Fruit fly (Drosophila melanogaster): ENCODE results near the gene Ubc2.

Ubc2 gene

DNA sequence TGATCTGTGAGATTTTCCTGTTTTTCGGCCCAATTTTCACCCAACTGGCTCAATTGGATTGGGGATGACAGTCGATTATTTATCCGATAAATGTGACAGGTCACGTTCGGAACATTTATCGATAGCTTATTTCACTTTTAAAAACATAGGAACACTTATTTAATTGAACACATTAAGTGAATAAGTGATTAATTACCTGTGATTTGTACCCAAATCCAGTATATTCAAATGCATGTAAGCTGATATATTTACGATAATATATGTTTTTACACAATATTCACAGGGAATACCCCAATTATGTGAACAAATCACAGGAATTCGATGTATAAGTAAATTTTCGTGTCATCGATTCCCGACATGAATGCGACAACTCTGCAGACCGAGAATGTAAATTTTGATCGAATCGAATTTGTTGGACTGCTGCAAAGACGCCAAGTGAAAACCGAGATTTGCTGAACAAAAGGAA, 35.4 kb downstream of the Ubc2 start, which contains the start of the genes EMC3 and Dpy-30L1 (continued):
- TF ChIP-seq dac (GFP tag; optimal IDR thresholded peaks at IDR 0.05) (no peak), CG11762 (GFP tag; optimal IDR thresholded peaks at IDR 0.05; ENCODE audit: insufficient read depth) (peak; percentile 19), Hr4 (GFP tag; optimal IDR thresholded peaks at IDR 0.05) (peak; percentile 55), vri (GFP tag; optimal IDR thresholded peaks at IDR 0.05) (no peak), CG11902 (GFP tag; optimal IDR thresholded peaks at IDR 0.05) (no peak), Gug (GFP tag; IDR thresholded peaks at IDR 0.05) (no peak), Ets21C (GFP tag; optimal IDR thresholded peaks at IDR 0.05) (peak; percentile 46), salr (GFP tag; optimal IDR thresholded peaks at IDR 0.05) (no peak), Met (GFP tag; optimal IDR thresholded peaks at IDR 0.05) (no peak), CG6854 (GFP tag; optimal IDR thresholded peaks at IDR 0.05) (no peak), topi (GFP tag; optimal IDR thresholded peaks at IDR 0.05) (peak; percentile 50), CG31627 (GFP tag; optimal IDR thresholded peaks at IDR 0.05) (peak; percentile 64)

- TF ChIP-seq lz (GFP tag; optimal IDR thresholded peaks at IDR 0.05) = no peak
- TF ChIP-seq acj6 (GFP tag; optimal IDR thresholded peaks at IDR 0.05) = no peak
- no peak for TF ChIP-seq Hr39 (GFP tag; optimal IDR thresholded peaks at IDR 0.05)
- no peak for TF ChIP-seq CG3032 (tag; optimal IDR thresholded peaks at IDR 0.05)
- no peak for TF ChIP-seq Met (GFP tag; optimal IDR thresholded peaks at IDR 0.05)
- TF ChIP-seq Hr4 (GFP tag; optimal IDR thresholded peaks at IDR 0.05) = no peak
- TF ChIP-seq CG11902 (GFP tag; optimal IDR thresholded peaks at IDR 0.05) = no peak
- TF ChIP-seq Blimp-1 (GFP tag; optimal IDR thresholded peaks at IDR 0.05) = no peak
- no peak for TF ChIP-seq CG6792 (GFP tag; optimal IDR thresholded peaks at IDR 0.05)
These were observed 37.9 kb downstream of the Ubc2 start, which contains the start of gene CG17118 for dm6 chr2L:10729955-10730354. TSS of gene CG17118 (plus strand) at chr2L:10730255.

DNA sequence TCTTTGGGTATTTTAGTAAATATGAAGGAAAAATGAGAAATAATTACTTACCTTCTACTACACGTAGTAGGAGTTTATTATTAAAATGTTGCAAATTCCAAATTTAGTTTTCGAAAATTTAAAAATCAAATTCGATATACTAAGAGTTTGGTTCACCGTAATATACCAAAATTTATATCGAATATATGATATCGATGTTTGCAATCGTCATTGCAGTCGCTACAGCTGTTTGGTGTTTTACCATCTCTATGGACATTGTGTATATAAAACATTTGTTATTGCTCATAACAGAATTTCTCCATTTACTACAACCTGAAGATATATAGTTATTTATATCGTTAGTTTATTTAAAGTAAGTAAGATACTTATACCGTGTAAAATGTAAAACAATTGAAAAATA, 39.1 kb downstream of the Ubc2 start, which contains the start of gene CG6443:
CG6443 (plus strand) TSS at position 228 of the 400 bp plus-strand sequence.
- TF ChIP-seq eg (GFP tag; IDR thresholded peaks at IDR 0.05) (no peak), Sox15 (GFP tag; optimal IDR thresholded peaks at IDR 0.05) (no peak), Hr38 (GFP tag; optimal IDR thresholded peaks at IDR 0.05) (no peak)

DNA sequence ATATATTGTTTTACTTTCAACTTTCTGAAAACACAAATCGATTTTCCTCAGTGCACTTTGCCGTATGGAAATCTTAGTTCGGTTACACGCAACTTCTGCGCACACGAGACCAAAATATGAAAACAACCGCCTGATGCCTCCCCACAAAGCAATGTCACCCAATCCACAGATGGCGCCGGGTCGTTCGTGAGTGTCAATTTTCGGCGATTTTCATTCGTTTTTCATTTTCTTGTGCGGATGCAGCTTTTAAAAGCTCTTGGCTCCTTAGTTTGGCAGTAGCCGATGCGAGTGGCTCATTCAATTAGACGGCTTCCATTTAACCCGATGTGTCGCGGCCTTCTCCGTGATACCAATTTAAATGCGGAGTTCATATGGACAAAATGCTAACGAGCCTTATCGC, 43.9 kb downstream of the Ubc2 start, which contains the start of gene CG6431:
CG6431 (plus strand) TSS at position 301 of the 400 bp plus-strand sequence.
- TF ChIP-seq pdm3 (GFP tag; optimal IDR thresholded peaks at IDR 0.05) (no peak), achi (GFP tag; optimal IDR thresholded peaks at IDR 0.05) (no peak), dsx (GFP tag; optimal IDR thresholded peaks at IDR 0.05; ENCODE audit: poor library complexity, severe bottlenecking) (no peak), Hr38 (GFP tag; optimal IDR thresholded peaks at IDR 0.05) (no peak), Eip78C (GFP tag) (no peak), Sox14 (GFP tag; optimal IDR thresholded peaks at IDR 0.05) (no peak), CG1621 (tag; optimal IDR thresholded peaks at IDR 0.05) (no peak), Sox102F (GFP tag; optimal IDR thresholded peaks at IDR 0.05) (no peak)

DNA sequence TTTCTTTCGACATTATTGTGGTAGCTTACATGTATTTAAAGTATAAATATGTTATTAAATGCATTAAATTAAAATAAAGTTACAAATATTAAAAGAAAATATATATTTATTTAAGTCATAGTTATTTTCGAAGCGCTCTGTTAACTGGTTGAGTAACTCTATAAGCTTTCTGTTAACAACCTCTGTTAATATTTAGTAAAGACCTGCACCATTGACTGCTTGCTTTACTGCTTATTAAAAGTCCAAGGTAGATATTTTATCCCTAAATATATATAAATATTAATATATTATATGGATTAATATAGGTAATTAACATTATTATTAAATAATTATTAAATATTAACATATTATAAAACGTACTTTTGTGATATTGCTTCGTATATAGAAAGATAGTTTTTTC, 46.3 kb downstream of the Ubc2 start:
- no peak for TF ChIP-seq CG11294 (GFP tag; IDR thresholded peaks at IDR 0.05)
- no peak for TF ChIP-seq Blimp-1 (GFP tag; optimal IDR thresholded peaks at IDR 0.05)
- no peak for TF ChIP-seq CG8632 (GFP tag; optimal IDR thresholded peaks at IDR 0.05)
- TF ChIP-seq fd85E (GFP tag; optimal IDR thresholded peaks at IDR 0.05) = no peak
- TF ChIP-seq Ets96B (tag; optimal IDR thresholded peaks at IDR 0.05) = no peak
- no peak for TF ChIP-seq CG11902 (GFP tag; optimal IDR thresholded peaks at IDR 0.05)
- no peak for TF ChIP-seq svp (GFP tag)
- TF ChIP-seq CG34406 (GFP tag; optimal IDR thresholded peaks at IDR 0.05) = no peak
- no peak for TF ChIP-seq Gug (GFP tag; IDR thresholded peaks at IDR 0.05)
- no peak for TF ChIP-seq CG9139 (GFP tag; optimal IDR thresholded peaks at IDR 0.05)
- TF ChIP-seq spab (GFP tag; optimal IDR thresholded peaks at IDR 0.05) = no peak
- no peak for TF ChIP-seq esn (GFP tag; optimal IDR thresholded peaks at IDR 0.05)
- TF ChIP-seq achi (GFP tag; optimal IDR thresholded peaks at IDR 0.05) = no peak
- TF ChIP-seq CG4318 (GFP tag; optimal IDR thresholded peaks at IDR 0.05) = no peak
- TF ChIP-seq net (GFP tag; optimal IDR thresholded peaks at IDR 0.05) = no peak
- no peak for TF ChIP-seq CG10631 (GFP tag; optimal IDR thresholded peaks at IDR 0.05)
- no peak for TF ChIP-seq fkh (GFP tag; optimal IDR thresholded peaks at IDR 0.05)
- no peak for TF ChIP-seq CG32006 (GFP tag; optimal IDR thresholded peaks at IDR 0.05)
